Worm (Caenorhabditis elegans) whole organism, L2 larva: ENCODE measurements around the gene slc-17.3.

ENCODE experiments used
- C34F6.9 ChIP-seq: fragments of 150-350 bp; optimal IDR thresholded peaks from 2 replicates; lab custom pipeline; 2014; ENCODE audit warnings: missing biosample characterization, missing genetic modification characterization
- F13H6.1 ChIP-seq: sonication (generic microtip); optimal IDR thresholded peaks from 2 replicates; lab custom pipeline; 2016; ENCODE audit warnings: missing genetic modification characterization, missing compliant biosample characterization
- Y55F3AM.14 ChIP-seq: fragments of 200-800 bp; sonication (Bioruptor generic); optimal IDR thresholded peaks from 2 replicates; lab custom pipeline; 2018; ENCODE audit warnings: mild to moderate bottlenecking, missing genetic modification characterization, missing compliant biosample characterization
- alr-1 ChIP-seq: fragments of 150-350 bp; optimal IDR thresholded peaks from 2 replicates; lab custom pipeline; 2014; ENCODE audit warnings: missing biosample characterization, missing genetic modification characterization
- aly-2 ChIP-seq: fragments of 150-350 bp; optimal IDR thresholded peaks from 2 replicates; lab custom pipeline; 2014; ENCODE audit warnings: missing biosample characterization, missing genetic modification characterization
- ama-1 ChIP-seq: fragments of 150-350 bp; optimal IDR thresholded peaks from 2 replicates; lab custom pipeline; 2018; ENCODE audit warnings: inconsistent platforms
- ceh-16 ChIP-seq: fragments of 150-350 bp; optimal IDR thresholded peaks from 2 replicates; lab custom pipeline; 2014; ENCODE audit warnings: missing biosample characterization, missing genetic modification characterization
- ceh-82 ChIP-seq: fragments of 150-350 bp; optimal IDR thresholded peaks from 2 replicates; lab custom pipeline; 2014; ENCODE audit warnings: missing biosample characterization, missing genetic modification characterization
- crh-2 ChIP-seq: sonication (generic microtip); optimal IDR thresholded peaks from 2 replicates; lab custom pipeline; 2017; ENCODE audit warnings: missing biosample characterization, missing genetic modification characterization
- dmd-4 ChIP-seq: sonication (generic microtip); optimal IDR thresholded peaks from 2 replicates; lab custom pipeline; 2017; ENCODE audit warnings: missing biosample characterization, missing genetic modification characterization
- egl-27 ChIP-seq: sonication (generic microtip); optimal IDR thresholded peaks from 3 replicates; lab custom pipeline; 2017; ENCODE audit warnings: missing biosample characterization, missing genetic modification reagents, missing genetic modification characterization
- elt-3 ChIP-seq: sonication (generic microtip); optimal IDR thresholded peaks from 2 replicates; lab custom pipeline; 2017; ENCODE audit warnings: missing biosample characterization, missing genetic modification characterization
- fos-1 ChIP-seq: fragments of 150-350 bp; optimal IDR thresholded peaks from 2 replicates; lab custom pipeline; 2014; ENCODE audit warnings: missing biosample characterization, missing genetic modification characterization
- gmeb-1 ChIP-seq: fragments of 150-350 bp; optimal IDR thresholded peaks from 2 replicates; lab custom pipeline; 2014; ENCODE audit warnings: missing biosample characterization, missing genetic modification characterization
- lin-11 ChIP-seq: fragments of 150-350 bp; sonication (generic microtip); optimal IDR thresholded peaks from 2 replicates; lab custom pipeline; 2014; ENCODE audit warnings: missing biosample characterization, missing genetic modification characterization, inconsistent platforms, mixed read lengths
- lin-13 ChIP-seq: fragments of 150-350 bp; optimal IDR thresholded peaks from 2 replicates; lab custom pipeline; 2014; ENCODE audit warnings: missing biosample characterization, missing genetic modification reagents, missing genetic modification characterization
- lin-39 ChIP-seq: fragments of 150-350 bp; optimal IDR thresholded peaks from 2 replicates; lab custom pipeline; 2014; ENCODE audit warnings: missing biosample characterization, missing genetic modification reagents, missing genetic modification characterization
- lsy-2 ChIP-seq, 2 experiments: fragments of 150-350 bp in 1 of 2; sonication (generic microtip) in 1 of 2; optimal IDR thresholded peaks; 2 replicates each; lab custom pipeline; 2014 to 2017; ENCODE audit warnings: missing biosample characterization in 2 of 2, missing genetic modification characterization in 2 of 2
- mab-5 ChIP-seq: fragments of 150-350 bp; optimal IDR thresholded peaks from 2 replicates; lab custom pipeline; 2014; ENCODE audit warnings: missing biosample characterization, missing genetic modification characterization
- mdl-1 ChIP-seq, 2 experiments: fragments of 150-350 bp in 1 of 2; sonication (generic microtip) in 1 of 2; optimal IDR thresholded peaks; 2 replicates each; lab custom pipeline; 2017; ENCODE audit warnings: missing biosample characterization in 2 of 2, missing genetic modification characterization in 2 of 2
- nhr-10 ChIP-seq: sonication (generic microtip); optimal IDR thresholded peaks from 2 replicates; lab custom pipeline; 2017; ENCODE audit warnings: missing biosample characterization, missing genetic modification characterization
- nhr-11 ChIP-seq: fragments of 150-350 bp; optimal IDR thresholded peaks from 2 replicates; lab custom pipeline; 2014; ENCODE audit warnings: missing biosample characterization, missing genetic modification characterization
- nhr-12 ChIP-seq: fragments of 150-350 bp; optimal IDR thresholded peaks from 2 replicates; lab custom pipeline; 2014; ENCODE audit warnings: missing biosample characterization, missing genetic modification characterization
- nhr-129 ChIP-seq: fragments of 150-350 bp; optimal IDR thresholded peaks from 2 replicates; lab custom pipeline; 2014; ENCODE audit warnings: missing biosample characterization, missing genetic modification characterization
- nhr-21 ChIP-seq: fragments of 150-350 bp; optimal IDR thresholded peaks from 2 replicates; lab custom pipeline; 2014; ENCODE audit warnings: missing biosample characterization, missing genetic modification characterization
- nhr-23 ChIP-seq: fragments of 150-350 bp; optimal IDR thresholded peaks from 2 replicates; lab custom pipeline; 2014; ENCODE audit warnings: missing biosample characterization, missing genetic modification reagents, missing genetic modification characterization
- nhr-237 ChIP-seq: fragments of 150-350 bp; optimal IDR thresholded peaks from 2 replicates; lab custom pipeline; 2014; ENCODE audit warnings: missing biosample characterization, missing genetic modification characterization
- nhr-25 ChIP-seq: fragments of 150-350 bp; sonication (generic microtip); optimal IDR thresholded peaks from 3 replicates; lab custom pipeline; 2014; ENCODE audit warnings: missing biosample characterization, missing genetic modification characterization
- nhr-77 ChIP-seq: fragments of 150-350 bp; optimal IDR thresholded peaks from 2 replicates; lab custom pipeline; 2014; ENCODE audit warnings: missing biosample characterization, missing genetic modification characterization
- peb-1 ChIP-seq: fragments of 150-350 bp; optimal IDR thresholded peaks from 2 replicates; lab custom pipeline; 2014; ENCODE audit warnings: missing biosample characterization, missing genetic modification characterization
- sem-4 ChIP-seq: fragments of 150-350 bp; optimal IDR thresholded peaks from 2 replicates; lab custom pipeline; 2014; ENCODE audit warnings: missing biosample characterization, missing genetic modification reagents, missing genetic modification characterization
- skn-1 ChIP-seq: sonication (generic microtip); optimal IDR thresholded peaks from 2 replicates; lab custom pipeline; 2017; ENCODE audit warnings: missing biosample characterization, missing genetic modification characterization
- sma-9 ChIP-seq, 2 experiments: fragments of 150-350 bp in 1 of 2; sonication (generic microtip) in 1 of 2; optimal IDR thresholded peaks; 2 replicates each; lab custom pipeline; 2014 to 2016; ENCODE audit warnings: missing genetic modification characterization in 2 of 2, mild to moderate bottlenecking in 1 of 2, missing biosample characterization in 1 of 2, missing compliant biosample characterization in 1 of 2, missing genetic modification reagents in 1 of 2, moderate library complexity in 1 of 2
- snpc-4 ChIP-seq: fragments of 150-350 bp; optimal IDR thresholded peaks from 2 replicates; lab custom pipeline; 2014; ENCODE audit warnings: missing biosample characterization, missing genetic modification characterization
- unc-39 ChIP-seq: fragments of 150-350 bp; optimal IDR thresholded peaks from 2 replicates; lab custom pipeline; 2014; ENCODE audit warnings: missing biosample characterization, missing genetic modification characterization
- unc-62 ChIP-seq: fragments of 150-350 bp; optimal IDR thresholded peaks from 2 replicates; lab custom pipeline; 2014; ENCODE audit warnings: missing biosample characterization, missing genetic modification reagents, missing genetic modification characterization
- zag-1 ChIP-seq: fragments of 150-350 bp; optimal IDR thresholded peaks from 2 replicates; lab custom pipeline; 2014; ENCODE audit warnings: missing biosample characterization, missing genetic modification characterization
- ztf-1 ChIP-seq: fragments of 200-800 bp; sonication (Bioruptor generic); conservative IDR thresholded peaks from 2 replicates; pipeline ENCODE4 v1.3.6; 2022; ENCODE audit warnings: missing genetic modification characterization, missing compliant biosample characterization
- ztf-4 ChIP-seq: fragments of 150-350 bp; optimal IDR thresholded peaks from 2 replicates; lab custom pipeline; 2014; ENCODE audit warnings: missing biosample characterization, missing genetic modification characterization

slc-17.3 gene

DNA sequence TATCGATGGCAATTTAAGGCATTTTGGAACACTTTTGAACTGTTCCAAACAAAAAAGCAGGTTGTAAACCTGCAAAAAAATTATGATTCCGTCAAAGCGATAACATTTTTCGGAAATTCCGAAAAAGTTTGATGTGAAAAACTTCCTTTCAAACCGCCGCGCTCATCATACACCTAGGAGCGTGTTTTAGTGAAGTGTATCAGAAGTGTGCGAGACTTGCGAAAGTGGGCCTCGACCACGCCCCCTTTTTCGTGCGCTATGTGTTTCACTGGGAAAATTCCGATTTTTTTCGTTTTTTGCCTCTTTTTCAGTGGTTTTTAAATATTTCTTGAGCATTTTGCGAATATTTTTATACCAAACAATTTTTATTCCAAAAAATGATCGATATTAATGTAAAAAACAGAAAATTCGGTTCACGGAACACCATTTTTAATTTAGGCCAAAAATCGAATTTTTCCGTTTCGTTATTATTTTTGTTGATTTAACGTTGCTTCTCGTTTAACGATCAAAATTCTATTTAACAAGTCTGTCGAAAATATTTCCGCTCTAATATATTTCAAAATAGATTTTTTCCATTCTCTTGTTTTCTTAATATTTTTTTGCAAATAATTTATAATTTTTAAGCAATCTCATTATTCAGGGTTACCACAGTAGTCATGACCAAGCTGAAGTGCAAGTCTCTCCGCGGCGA lies 10.4 kb downstream of the slc-17.3 start, which contains the start of gene rpl-35 (continued):
- TF ChIP-seq F13H6.1 (peak; percentile 100), nhr-10 (tag; lab: Kevin White, UChicago) (peak; percentile 94), snpc-4 (tag; lab: Kevin White, UChicago) (peak; percentile 93), ceh-82 (tag; lab: Kevin White, UChicago) (peak; percentile 98), lsy-2 (tag; optimal IDR thresholded peaks at IDR 0.05; lab: Kevin White, UChicago) (peak; percentile 98 to 99), peb-1 (tag; lab: Kevin White, UChicago) (peak; percentile 52), lin-13 (GFP tag; lab: Kevin White, UChicago) (peak; percentile 99), gmeb-1 (tag; lab: Kevin White, UChicago) (peak; percentile 100), lin-11 (tag; lab: Kevin White, UChicago) (peak; percentile 100), unc-39 (peak; percentile 20), egl-27 (tag; lab: Kevin White, UChicago) (peak; percentile 99), fos-1 (tag; lab: Kevin White, UChicago) (peak; percentile 99), sma-9 (GFP tag; optimal IDR thresholded peaks at IDR 0.05; lab: Kevin White, UChicago) (peak; percentile 99), sma-9 (tag; optimal IDR thresholded peaks at IDR 0.05; lab: Kevin White, UChicago) (peak; percentile 16)

DNA sequence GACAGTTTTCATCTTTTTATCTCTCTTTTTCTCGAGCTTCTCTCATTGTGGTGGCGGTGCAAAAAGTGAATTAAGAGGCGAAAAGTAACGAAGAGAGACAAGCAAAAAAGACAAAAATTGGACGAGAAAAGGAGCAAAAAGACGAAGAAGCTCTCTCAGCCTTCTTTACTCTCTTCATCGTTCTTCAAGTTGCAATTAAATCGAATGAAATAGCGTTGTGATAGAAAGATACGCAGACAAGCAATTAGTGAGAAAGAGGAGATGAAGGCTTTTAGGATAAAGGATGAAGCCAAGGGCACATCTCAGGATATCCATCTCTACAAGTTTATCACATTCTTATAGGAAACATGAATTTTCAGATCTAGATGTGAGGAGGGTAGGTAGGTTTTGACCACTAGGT lies 16.9 kb downstream of the slc-17.3 start:
- TF ChIP-seq sma-9 (GFP tag; optimal IDR thresholded peaks at IDR 0.05; lab: Kevin White, UChicago): peak; percentile 9
- no peak for TF ChIP-seq sma-9 (tag; optimal IDR thresholded peaks at IDR 0.05; lab: Kevin White, UChicago)
- TF ChIP-seq fos-1 (tag; lab: Kevin White, UChicago): no peak
- no peak for TF ChIP-seq nhr-12
- TF ChIP-seq ztf-1 (GFP tag; lab: Robert Waterston, UW): no peak
- TF ChIP-seq mdl-1 (tag; optimal IDR thresholded peaks at IDR 0.05; lab: Kevin White, UChicago): no peak
- TF ChIP-seq nhr-129: peak; percentile 31
- TF ChIP-seq elt-3: no peak
- peak in 1 of 2 experiments; percentile 17 for TF ChIP-seq lsy-2 (tag; optimal IDR thresholded peaks at IDR 0.05; lab: Kevin White, UChicago)
- TF ChIP-seq zag-1 (tag; lab: Kevin White, UChicago): no peak
- TF ChIP-seq skn-1 (tag; lab: Kevin White, UChicago): no peak
- TF ChIP-seq lin-39: peak; percentile 25
- TF ChIP-seq nhr-25 (tag; lab: Kevin White, UChicago): no peak
- no peak for TF ChIP-seq mab-5 (tag; lab: Kevin White, UChicago)
- TF ChIP-seq C34F6.9 (tag; lab: Kevin White, UChicago): peak; percentile 50
- no peak for TF ChIP-seq ceh-16 (tag; lab: Kevin White, UChicago)
- TF ChIP-seq, all 48 proteins: peak for 5

ce11 chrIII:7843536-7843935 lies 21.6 kb downstream of the slc-17.3 start, which contains the start of gene ZK652.8:
Gene ZK652.8, minus strand, starts transcription at chrIII:7843636.
- TF ChIP-seq ceh-16 (tag; lab: Kevin White, UChicago) (no peak), lin-39 (no peak), ztf-4 (tag; lab: Kevin White, UChicago) (no peak), skn-1 (tag; lab: Kevin White, UChicago) (no peak), fos-1 (tag; lab: Kevin White, UChicago) (no peak), nhr-77 (tag; lab: Kevin White, UChicago) (no peak), alr-1 (no peak)

ce11 chrIII:7838907-7839642 lies 26.0 kb downstream of the slc-17.3 start, which contains the start of gene ceh-23:
Gene ceh-23, plus strand, starts transcription at chrIII:7839592.
- no peak for TF ChIP-seq snpc-4 (tag; lab: Kevin White, UChicago)
- TF ChIP-seq sma-9 (GFP tag; optimal IDR thresholded peaks at IDR 0.05; lab: Kevin White, UChicago): peak; percentile 1
- TF ChIP-seq sma-9 (tag; optimal IDR thresholded peaks at IDR 0.05; lab: Kevin White, UChicago): no peak

DNA sequence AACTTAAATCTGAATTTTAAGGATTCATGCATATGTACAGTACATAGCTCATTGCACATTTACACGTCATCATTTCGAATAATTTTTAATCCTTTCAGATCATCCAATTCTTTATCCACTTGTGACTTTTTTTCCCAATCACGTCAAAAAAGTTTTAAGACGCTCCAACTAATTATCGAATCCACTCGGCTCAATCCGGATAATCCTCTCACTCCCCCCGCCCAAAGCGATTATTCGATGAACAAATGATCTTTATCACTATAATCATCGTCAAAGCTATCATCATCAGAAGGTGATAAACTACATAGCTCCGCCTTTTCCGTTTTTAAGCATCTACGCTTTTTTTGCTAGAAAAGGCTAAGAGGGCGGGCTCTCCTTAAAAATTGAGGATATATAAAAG lies 27.5 kb downstream of the slc-17.3 start:
- TF ChIP-seq lin-39: no peak
- TF ChIP-seq sem-4 (tag; lab: Kevin White, UChicago): no peak
- no peak for TF ChIP-seq crh-2 (tag; lab: Kevin White, UChicago)
- TF ChIP-seq unc-39: no peak
- TF ChIP-seq aly-2 (tag; lab: Kevin White, UChicago): no peak
- TF ChIP-seq dmd-4: no peak
- no peak for TF ChIP-seq lin-11 (tag; lab: Kevin White, UChicago)
- TF ChIP-seq ama-1 (lab: Kevin White, UChicago): no peak
- TF ChIP-seq nhr-11 (tag; lab: Kevin White, UChicago): no peak
- no peak for TF ChIP-seq nhr-21 (tag; lab: Kevin White, UChicago)
- no peak for TF ChIP-seq nhr-237 (tag; lab: Kevin White, UChicago)
- no peak for TF ChIP-seq Y55F3AM.14 (GFP tag; lab: Kevin White, UChicago)
- no peak for TF ChIP-seq nhr-23
- no peak for TF ChIP-seq mdl-1 (tag; optimal IDR thresholded peaks at IDR 0.05; lab: Kevin White, UChicago)
- no peak for TF ChIP-seq snpc-4 (tag; lab: Kevin White, UChicago)
- TF ChIP-seq unc-62 (GFP tag; lab: Kevin White, UChicago): no peak
- no peak for TF ChIP-seq alr-1
- no peak for TF ChIP-seq nhr-25 (tag; lab: Kevin White, UChicago)
